Worm (Caenorhabditis elegans) whole organism, mixed stage, embryonic: ENCODE data around the gene C01G12.7.

Experiments used
- ceh-39 ChIP-seq: fragments of 150-350 bp; optimal IDR thresholded peaks from 2 replicates; lab custom pipeline; 2014; ENCODE audit warnings: missing biosample characterization, missing genetic modification characterization
- ceh-43 ChIP-seq: fragments of 200-800 bp; sonication (Bioruptor generic); optimal IDR thresholded peaks from 2 replicates; lab custom pipeline; 2018; ENCODE audit warnings: mild to moderate bottlenecking, missing genetic modification characterization, moderate library complexity, missing compliant biosample characterization
- drap-1 ChIP-seq: fragments of 200-800 bp; sonication (Bioruptor generic); optimal IDR thresholded peaks from 3 replicates; lab custom pipeline; 2018; ENCODE audit warnings: mild to moderate bottlenecking, missing genetic modification characterization, missing compliant biosample characterization
- elt-3 ChIP-seq: fragments of 150-350 bp; optimal IDR thresholded peaks from 2 replicates; lab custom pipeline; 2014; ENCODE audit warnings: missing biosample characterization, missing genetic modification characterization
- mab-5 ChIP-seq: fragments of 150-350 bp; optimal IDR thresholded peaks from 2 replicates; lab custom pipeline; 2014; ENCODE audit warnings: missing biosample characterization, missing genetic modification characterization
- nhr-76 ChIP-seq: sonication (generic microtip); optimal IDR thresholded peaks from 2 replicates; lab custom pipeline; 2017; ENCODE audit warnings: missing biosample characterization, missing genetic modification characterization
- snpc-4 ChIP-seq: fragments of 150-350 bp; optimal IDR thresholded peaks from 2 replicates; lab custom pipeline; 2014; ENCODE audit warnings: missing biosample characterization, missing genetic modification characterization
- tbx-8 ChIP-seq: fragments of 200-800 bp; sonication (Bioruptor generic); optimal IDR thresholded peaks from 2 replicates; lab custom pipeline; 2018; ENCODE audit warnings: mild to moderate bottlenecking, missing genetic modification characterization, moderate library complexity, missing compliant biosample characterization
- unc-39 ChIP-seq: fragments of 150-350 bp; optimal IDR thresholded peaks from 2 replicates; lab custom pipeline; 2014; ENCODE audit warnings: missing biosample characterization, missing genetic modification characterization

- TF ChIP-seq tbx-8 (GFP tag; lab: Kevin White, UChicago) (no peak), ceh-39 (tag; lab: Kevin White, UChicago) (no peak), elt-3 (tag; lab: Kevin White, UChicago) (no peak), snpc-4 (tag; lab: Kevin White, UChicago) (no peak), unc-39 (no peak), drap-1 (no peak), mab-5 (tag; lab: Kevin White, UChicago) (no peak), ceh-43 (GFP tag; lab: Kevin White, UChicago) (no peak), nhr-76 (no peak)
Measured at ce11 chrII:14609297-14609937, 17.7 kb upstream of the C01G12.7 start.
